Worm (Caenorhabditis elegans) whole organism, midembryonic: ENCODE results near the gene C16D9.9.

ENCODE experiments used
- T22C8.4 ChIP-seq: fragments of 200-800 bp; sonication (Bioruptor generic); IDR thresholded peaks from 2 replicates; pipeline ENCODE4 v1.3.6; 2022; ENCODE audit warnings: missing genetic modification characterization, missing compliant biosample characterization
- cog-1 ChIP-seq: sonication (generic microtip); optimal IDR thresholded peaks from 2 replicates; lab custom pipeline; 2016; ENCODE audit warnings: missing genetic modification characterization, missing compliant biosample characterization
- flt-1 ChIP-seq: fragments of 200-800 bp; sonication (Bioruptor generic); IDR thresholded peaks from 2 replicates; pipeline ENCODE4 v1.3.6; 2022; ENCODE audit warnings: missing genetic modification characterization, missing compliant biosample characterization
- klf-2 ChIP-seq: fragments of 200-800 bp; sonication (Bioruptor generic); conservative IDR thresholded peaks from 2 replicates; pipeline ENCODE4 v1.3.6; 2022; ENCODE audit warnings: missing genetic modification reagents, missing genetic modification characterization, missing compliant biosample characterization
- med-1 ChIP-seq: sonication (generic microtip); optimal IDR thresholded peaks from 2 replicates; lab custom pipeline; 2017; ENCODE audit warnings: missing genetic modification characterization, mild to moderate bottlenecking, missing compliant biosample characterization, antibody characterized with exemption, missing genetic modification reagents; ENCODE audit not compliant: insufficient read depth
- tab-1 ChIP-seq: fragments of 200-800 bp; sonication (Bioruptor generic); IDR thresholded peaks from 2 replicates; pipeline ENCODE4 v1.3.6; 2022; ENCODE audit warnings: missing genetic modification characterization, missing compliant biosample characterization
- ztf-23 ChIP-seq: fragments of 200-800 bp; sonication (Bioruptor generic); IDR thresholded peaks from 2 replicates; pipeline ENCODE4 v1.3.6; 2022; ENCODE audit warnings: missing genetic modification reagents, missing genetic modification characterization, missing compliant biosample characterization
- ztf-29 ChIP-seq: fragments of 200-800 bp; sonication (Bioruptor generic); IDR thresholded peaks from 2 replicates; pipeline ENCODE4 v1.3.6; 2022; ENCODE audit warnings: missing genetic modification reagents, missing genetic modification characterization, missing compliant biosample characterization

DNA sequence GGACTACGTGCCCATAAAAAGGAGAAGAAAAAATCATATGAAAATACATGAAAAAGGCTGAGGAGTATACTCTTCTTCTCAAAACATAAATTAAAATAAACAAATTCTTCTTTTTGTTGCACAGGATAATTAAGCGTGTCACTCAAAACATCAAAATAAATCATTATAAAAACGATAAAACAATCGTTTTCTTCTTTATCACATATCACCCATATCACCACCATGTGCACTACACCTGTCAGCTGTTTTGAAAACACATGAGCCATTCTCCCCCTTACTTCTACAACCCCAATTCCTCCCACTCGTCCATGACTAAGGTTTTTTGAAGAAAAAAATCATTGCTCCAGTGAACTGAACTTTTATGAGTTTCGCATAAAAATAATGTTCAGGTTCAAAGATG, 11.5 kb upstream of the C16D9.9 start:
- TF ChIP-seq ztf-23 (GFP tag; lab: Robert Waterston, UW) (no peak), ztf-29 (GFP tag; lab: Robert Waterston, UW) (no peak), cog-1 (no peak), tab-1 (no peak), klf-2 (GFP tag; lab: Robert Waterston, UW) (no peak), flt-1 (GFP tag; lab: Robert Waterston, UW) (no peak), med-1 (no peak), T22C8.4 (no peak)
